Fruit fly (Drosophila melanogaster) whole organism: ENCODE results near the gene CG6650.

ENCODE experiments used
- CG8478 ChIP-seq: fragments of >200 bp; optimal IDR thresholded peaks from 2 replicates; lab custom pipeline; 2018; ENCODE audit warnings: inconsistent platforms
- Dll ChIP-seq: fragments of >200 bp; optimal IDR thresholded peaks from 2 replicates; lab custom pipeline; 2017
- EcR ChIP-seq, 2 experiments: fragments of >200 bp; optimal IDR thresholded peaks; 2 replicates each; lab custom pipeline; 2017; ENCODE audit warnings: missing biosample characterization in 2 of 2, missing genetic modification characterization in 2 of 2, missing genetic modification reagents in 2 of 2
- psq ChIP-seq: fragments of >200 bp; optimal IDR thresholded peaks from 2 replicates; lab custom pipeline; 2017
- usp ChIP-seq: fragments of >200 bp; optimal IDR thresholded peaks from 2 replicates; lab custom pipeline; 2017; ENCODE audit warnings: missing biosample characterization, missing genetic modification characterization, mixed read lengths

DNA sequence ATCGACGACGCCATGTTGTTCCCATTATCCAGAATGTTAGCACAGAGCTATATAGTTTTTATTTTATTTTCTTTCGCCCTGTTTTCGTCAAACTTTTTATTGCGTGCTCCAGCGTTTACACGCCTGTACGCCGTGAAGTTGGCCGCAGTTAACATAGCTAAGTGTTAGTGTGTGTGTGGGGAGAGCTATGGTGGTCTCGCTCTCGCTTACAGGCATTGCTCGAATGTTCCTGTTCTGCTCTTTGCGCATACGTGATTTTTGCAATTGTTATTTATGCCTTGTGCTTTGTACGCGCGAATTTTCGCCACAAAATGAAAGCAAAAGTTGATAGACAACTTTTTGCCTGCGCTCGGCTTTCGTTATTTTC is 27.2 kb upstream of the CG6650 start:
- TF ChIP-seq CG8478 (lab: Kevin White, UChicago), result no peak
- TF ChIP-seq psq (lab: Kevin White, UChicago), result peak; percentile 78
- TF ChIP-seq Dll (lab: Kevin White, UChicago), result no peak
- no peak for TF ChIP-seq EcR (GFP tag; optimal IDR thresholded peaks at IDR 0.05; lab: Kevin White, UChicago)
- TF ChIP-seq usp (GFP tag; lab: Kevin White, UChicago), result no peak
